Fruit fly (Drosophila melanogaster): ENCODE data around the gene CG6999.

CG6999 gene

DNA sequence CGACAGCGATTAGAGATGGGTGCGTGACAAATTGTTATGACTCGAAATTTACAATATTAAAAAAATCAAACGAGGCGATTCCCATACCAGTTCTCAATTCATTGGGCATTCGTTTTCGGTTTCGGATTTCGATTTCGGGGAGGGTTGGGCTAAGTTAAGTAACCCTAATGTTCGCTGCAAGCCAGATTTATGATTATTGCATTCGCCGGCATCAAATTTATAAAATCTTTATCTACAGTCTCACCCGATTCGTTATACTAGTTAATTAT, 39.8 kb downstream of the CG6999 start:
- TF ChIP-seq Ets98B (GFP tag; IDR thresholded peaks at IDR 0.05): no peak
- TF ChIP-seq CG4496 (GFP tag; IDR thresholded peaks at IDR 0.05): no peak
- TF ChIP-seq EcR (GFP tag; optimal IDR thresholded peaks at IDR 0.05): no peak
- TF ChIP-seq CG34367 (tag; optimal IDR thresholded peaks at IDR 0.05): no peak
- no peak for TF ChIP-seq CG10348 (GFP tag; IDR thresholded peaks at IDR 0.05)
- TF ChIP-seq D1 (tag; optimal IDR thresholded peaks at IDR 0.05): no peak
- TF ChIP-seq gl (tag; optimal IDR thresholded peaks at IDR 0.05): no peak
- no peak for TF ChIP-seq CG12605 (GFP tag; IDR thresholded peaks at IDR 0.05)
- no peak for TF ChIP-seq rn (GFP tag; IDR thresholded peaks at IDR 0.05)
- no peak for TF ChIP-seq Pif1A (GFP tag; optimal IDR thresholded peaks at IDR 0.05)
- TF ChIP-seq CG15710 (tag; optimal IDR thresholded peaks at IDR 0.05): no peak
- no peak for TF ChIP-seq Snoo (tag; optimal IDR thresholded peaks at IDR 0.05)
- TF ChIP-seq CG9948 (tag; optimal IDR thresholded peaks at IDR 0.05): no peak
- TF ChIP-seq CG8159 (tag; optimal IDR thresholded peaks at IDR 0.05): no peak
- TF ChIP-seq CG14655 (GFP tag; optimal IDR thresholded peaks at IDR 0.05): no peak
- TF ChIP-seq fd96Ca (GFP tag; IDR thresholded peaks at IDR 0.05): no peak
- TF ChIP-seq CG13204 (GFP tag; optimal IDR thresholded peaks at IDR 0.05): no peak
- no peak for TF ChIP-seq Pif1B (GFP tag; optimal IDR thresholded peaks at IDR 0.05)

DNA sequence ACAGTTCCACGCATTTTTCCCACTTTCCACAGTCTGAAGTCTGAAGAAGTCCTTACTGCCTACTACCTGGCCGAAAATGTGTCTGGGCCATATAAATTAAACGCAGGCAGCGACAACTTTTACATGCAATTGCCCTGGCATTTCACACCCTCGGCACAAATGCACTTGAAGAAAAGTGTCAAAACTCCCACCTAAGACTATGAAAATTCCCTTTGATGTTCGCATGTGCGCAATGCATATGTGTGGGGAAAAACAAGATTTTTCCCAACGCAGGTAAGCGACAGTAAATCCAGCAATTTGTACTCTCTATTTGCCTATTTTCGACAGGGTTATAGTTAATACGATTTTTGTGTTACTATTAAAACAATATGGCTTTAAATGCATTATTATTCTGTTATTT, 41.3 kb downstream of the CG6999 start:
- TF ChIP-seq CG8301 (tag; optimal IDR thresholded peaks at IDR 0.05): no peak
- TF ChIP-seq EcR (GFP tag; optimal IDR thresholded peaks at IDR 0.05): no peak
- TF ChIP-seq gl (tag; optimal IDR thresholded peaks at IDR 0.05): no peak
- TF ChIP-seq CG10348 (GFP tag; IDR thresholded peaks at IDR 0.05): no peak
- TF ChIP-seq CG32121 (GFP tag; IDR thresholded peaks at IDR 0.05): no peak
- no peak for TF ChIP-seq CG13204 (GFP tag; optimal IDR thresholded peaks at IDR 0.05)
- TF ChIP-seq fd96Ca (GFP tag; IDR thresholded peaks at IDR 0.05): no peak
- no peak for TF ChIP-seq CG15710 (tag; optimal IDR thresholded peaks at IDR 0.05)
- TF ChIP-seq CG9948 (tag; optimal IDR thresholded peaks at IDR 0.05): no peak
- no peak for TF ChIP-seq CG4496 (GFP tag; IDR thresholded peaks at IDR 0.05)
- no peak for TF ChIP-seq Pif1B (GFP tag; optimal IDR thresholded peaks at IDR 0.05)
- TF ChIP-seq rn (GFP tag; IDR thresholded peaks at IDR 0.05): no peak

DNA sequence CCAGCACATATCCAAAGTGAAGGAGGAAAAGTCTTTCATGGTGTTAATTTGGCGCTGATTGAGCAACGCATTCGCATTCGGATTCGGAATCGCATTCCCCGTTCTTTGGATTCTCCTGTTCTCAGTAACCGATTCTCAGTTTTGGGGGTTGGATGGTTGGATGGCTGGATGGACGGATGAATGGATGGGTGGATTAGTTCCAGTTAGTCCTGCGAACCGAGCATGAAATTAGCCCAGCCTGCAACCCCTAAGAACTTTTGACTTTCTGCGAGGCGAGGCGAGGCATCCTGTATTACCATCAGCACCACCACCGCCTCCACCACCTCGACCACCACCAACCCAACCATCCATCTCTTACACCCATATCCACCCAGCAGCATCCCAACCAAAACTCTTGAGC, 42.1 kb downstream of the CG6999 start:
- no peak for TF ChIP-seq Snoo (tag; optimal IDR thresholded peaks at IDR 0.05)

DNA sequence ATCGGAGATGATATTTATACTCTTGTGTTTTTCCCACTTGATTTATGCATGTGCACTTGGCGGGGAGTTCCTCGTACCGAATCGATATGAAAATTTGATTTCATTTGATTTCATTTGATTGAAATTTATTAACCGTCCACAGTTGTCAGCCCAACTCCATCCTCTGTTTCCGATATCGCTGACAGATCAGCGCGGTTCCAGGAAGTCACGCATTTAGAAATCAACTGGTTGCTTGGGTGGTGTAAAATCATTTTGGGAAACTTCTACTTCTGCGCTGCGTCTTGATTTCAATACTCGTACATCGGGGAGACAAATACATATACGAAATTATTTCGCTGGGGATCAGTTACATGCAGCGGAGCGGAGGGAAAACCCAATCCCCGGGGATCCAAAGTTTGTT, 43.4 kb downstream of the CG6999 start:
- TF ChIP-seq CG4496 (GFP tag; IDR thresholded peaks at IDR 0.05): no peak
- TF ChIP-seq Snoo (tag; optimal IDR thresholded peaks at IDR 0.05): no peak
- TF ChIP-seq rn (GFP tag; IDR thresholded peaks at IDR 0.05): no peak
- TF ChIP-seq CG17806 (tag; optimal IDR thresholded peaks at IDR 0.05): no peak
- no peak for TF ChIP-seq CG8159 (tag; optimal IDR thresholded peaks at IDR 0.05)
- TF ChIP-seq CG10348 (GFP tag; IDR thresholded peaks at IDR 0.05): no peak
- no peak for TF ChIP-seq fd96Ca (GFP tag; IDR thresholded peaks at IDR 0.05)
- TF ChIP-seq EcR (GFP tag; optimal IDR thresholded peaks at IDR 0.05): no peak

DNA sequence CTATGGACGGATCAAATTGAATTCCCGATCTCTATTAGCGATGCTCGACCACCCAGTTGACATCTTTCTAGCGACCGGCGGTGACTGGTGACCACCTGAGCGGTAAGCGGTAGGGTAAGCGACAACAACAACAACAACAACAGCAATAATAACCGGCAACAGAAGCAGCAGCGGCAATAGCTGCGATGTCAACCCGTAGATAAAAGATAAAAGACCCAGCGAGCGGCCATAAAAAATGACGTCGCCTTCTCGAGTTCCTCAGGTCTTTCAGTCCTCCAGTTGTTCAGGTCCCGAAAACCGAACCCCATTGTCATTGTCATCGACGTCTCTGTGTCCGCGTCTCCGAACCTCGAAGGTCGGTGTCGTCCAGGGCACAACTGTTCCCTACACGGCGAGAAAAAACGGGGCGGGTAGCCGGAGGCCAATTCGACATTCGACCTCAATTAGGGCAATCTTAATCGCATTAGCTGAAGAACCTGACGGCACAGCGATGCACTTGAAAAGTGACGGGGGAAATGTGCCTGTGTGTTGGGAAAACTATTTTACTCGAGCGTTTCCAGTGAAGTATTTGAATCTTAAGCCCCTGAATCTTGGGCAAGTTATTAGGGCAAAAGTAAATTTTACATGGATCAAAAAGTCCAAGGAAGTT, 44.5 kb downstream of the CG6999 start:
- no peak for TF ChIP-seq CG32121 (GFP tag; IDR thresholded peaks at IDR 0.05)
- TF ChIP-seq rn (GFP tag; IDR thresholded peaks at IDR 0.05): no peak
- TF ChIP-seq CG10348 (GFP tag; IDR thresholded peaks at IDR 0.05): no peak
- no peak for TF ChIP-seq Snoo (tag; optimal IDR thresholded peaks at IDR 0.05)
- TF ChIP-seq D1 (tag; optimal IDR thresholded peaks at IDR 0.05): no peak
- TF ChIP-seq CG13204 (GFP tag; optimal IDR thresholded peaks at IDR 0.05): no peak
- TF ChIP-seq CG17806 (tag; optimal IDR thresholded peaks at IDR 0.05): no peak
- no peak for TF ChIP-seq CG4496 (GFP tag; IDR thresholded peaks at IDR 0.05)
- no peak for TF ChIP-seq CG15710 (tag; optimal IDR thresholded peaks at IDR 0.05)
- TF ChIP-seq CG9948 (tag; optimal IDR thresholded peaks at IDR 0.05): no peak

DNA sequence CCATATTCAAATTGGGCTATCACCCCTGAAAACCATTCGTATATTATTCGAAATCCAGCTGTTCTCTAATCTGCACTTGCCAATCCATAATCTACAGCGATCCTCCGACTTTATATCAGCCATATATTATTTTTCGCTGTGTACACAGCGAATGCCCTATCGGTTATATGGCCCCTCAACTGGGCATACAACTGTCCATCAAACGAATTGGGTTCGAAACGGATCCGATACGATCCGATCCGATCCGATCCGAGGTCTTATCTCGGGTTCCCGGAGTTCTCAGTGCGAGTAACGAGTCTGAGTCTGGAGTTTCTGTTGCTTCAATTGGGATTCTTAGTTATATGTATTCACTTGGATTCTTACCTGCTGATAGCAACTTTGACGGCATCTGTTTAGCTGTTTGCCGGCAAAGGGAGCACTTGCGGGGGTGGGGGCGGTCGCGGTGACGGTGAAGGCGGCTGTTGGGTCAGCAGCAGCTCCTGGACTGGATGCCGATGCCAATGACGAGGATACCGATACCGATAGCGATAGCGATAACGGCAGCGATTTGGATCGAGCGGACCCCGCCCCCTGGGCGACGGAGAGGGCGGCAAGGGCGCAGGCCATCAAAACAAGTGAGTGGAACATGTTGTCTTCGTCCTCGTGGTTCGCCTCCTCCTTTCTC, 45.5 kb downstream of the CG6999 start:
- TF ChIP-seq CG17806 (tag; optimal IDR thresholded peaks at IDR 0.05) (no peak), CG13204 (GFP tag; optimal IDR thresholded peaks at IDR 0.05) (no peak), rn (GFP tag; IDR thresholded peaks at IDR 0.05) (no peak), CG32121 (GFP tag; IDR thresholded peaks at IDR 0.05) (no peak), CG34367 (tag; optimal IDR thresholded peaks at IDR 0.05) (no peak), fd96Ca (GFP tag; IDR thresholded peaks at IDR 0.05) (no peak), CG14655 (GFP tag; optimal IDR thresholded peaks at IDR 0.05) (no peak), CG9948 (tag; optimal IDR thresholded peaks at IDR 0.05) (no peak), Pif1B (GFP tag; optimal IDR thresholded peaks at IDR 0.05) (no peak), CG8159 (tag; optimal IDR thresholded peaks at IDR 0.05) (no peak), CG10348 (GFP tag; IDR thresholded peaks at IDR 0.05) (no peak), gl (tag; optimal IDR thresholded peaks at IDR 0.05) (no peak), CG15710 (tag; optimal IDR thresholded peaks at IDR 0.05) (no peak), Ets98B (GFP tag; IDR thresholded peaks at IDR 0.05) (no peak), D1 (tag; optimal IDR thresholded peaks at IDR 0.05) (no peak)

Data from whole organism, pupa.